Fruit fly (Drosophila melanogaster) whole organism, embryonic: ENCODE results near the gene CG16953.
A peak's percentile ranks its signal among the peaks of the same experiment; 100 is the strongest.

Source experiments
- Abd-B ChIP-seq: fragments of 200-800 bp; sonication (Bioruptor generic); optimal IDR thresholded peaks from 2 replicates; lab custom pipeline; 2018; ENCODE audit warnings: missing biosample characterization, mild to moderate bottlenecking, missing genetic modification characterization, moderate library complexity
- CG11085 ChIP-seq: fragments of 200-800 bp; sonication (Bioruptor generic); IDR thresholded peaks from 2 replicates; pipeline ENCODE4 v1.3.6; 2022; ENCODE audit warnings: missing biosample characterization, missing genetic modification characterization
- CG11247 ChIP-seq: fragments of 200-800 bp; sonication (Bioruptor generic); IDR thresholded peaks from 2 replicates; pipeline ENCODE4 v1.3.6; 2022; ENCODE audit warnings: missing biosample characterization, missing genetic modification characterization
- CG14860 ChIP-seq: fragments of 200-800 bp; sonication (Bioruptor generic); IDR thresholded peaks from 3 replicates; pipeline ENCODE4 v1.3.6; 2022; ENCODE audit warnings: missing biosample characterization, missing genetic modification characterization; ENCODE audit not compliant: partially characterized antibody
- CG15479 ChIP-seq: fragments of 200-800 bp; sonication (Bioruptor generic); optimal IDR thresholded peaks from 3 replicates; lab custom pipeline; 2019; ENCODE audit warnings: missing biosample characterization, mild to moderate bottlenecking, missing genetic modification characterization, moderate library complexity
- CG17361 ChIP-seq: fragments of 200-800 bp; sonication (Bioruptor generic); IDR thresholded peaks from 3 replicates; pipeline ENCODE4 v1.3.6; 2022; ENCODE audit warnings: missing biosample characterization, missing genetic modification characterization
- CG17612 ChIP-seq: fragments of 200-800 bp; sonication (Bioruptor generic); IDR thresholded peaks from 2 replicates; pipeline ENCODE4 v1.3.6; 2022; ENCODE audit warnings: missing biosample characterization, missing genetic modification characterization
- CG2129 ChIP-seq: fragments of 200-800 bp; sonication (Bioruptor generic); IDR thresholded peaks from 2 replicates; pipeline ENCODE4 v1.3.6; 2022; ENCODE audit warnings: missing biosample characterization, missing genetic modification characterization; ENCODE audit not compliant: partially characterized antibody
- CG30020 ChIP-seq: fragments of 200-800 bp; optimal IDR thresholded peaks from 2 replicates; lab custom pipeline; 2019; ENCODE audit warnings: missing biosample characterization, mild to moderate bottlenecking, missing genetic modification characterization, moderate library complexity
- CG30431 ChIP-seq: fragments of 200-800 bp; sonication (Bioruptor generic); optimal IDR thresholded peaks from 2 replicates; lab custom pipeline; 2017; ENCODE audit warnings: missing biosample characterization, missing genetic modification characterization
- CG3065 ChIP-seq: fragments of 200-800 bp; sonication (Bioruptor generic); optimal IDR thresholded peaks from 2 replicates; lab custom pipeline; 2016; ENCODE audit warnings: missing biosample characterization, missing genetic modification characterization
- CG31441 ChIP-seq: fragments of 200-800 bp; sonication (Bioruptor generic); IDR thresholded peaks from 2 replicates; pipeline ENCODE4 v1.3.6; 2022; ENCODE audit warnings: missing biosample characterization, missing genetic modification characterization
- CG34422 ChIP-seq: fragments of 200-800 bp; sonication (Bioruptor generic); IDR thresholded peaks from 3 replicates; pipeline ENCODE4 v1.3.6; 2022; ENCODE audit warnings: missing biosample characterization, missing genetic modification characterization
- CG3838 ChIP-seq: fragments of 200-800 bp; sonication (Bioruptor generic); optimal IDR thresholded peaks from 3 replicates; lab custom pipeline; 2016; ENCODE audit warnings: missing biosample characterization, missing genetic modification characterization
- CG4404 ChIP-seq: fragments of 200-800 bp; sonication (Bioruptor generic); IDR thresholded peaks from 2 replicates; pipeline ENCODE4 v1.3.6; 2022; ENCODE audit warnings: missing biosample characterization, missing genetic modification characterization
- CG6175 ChIP-seq: fragments of 200-800 bp; sonication (Bioruptor generic); IDR thresholded peaks from 3 replicates; pipeline ENCODE4 v1.3.6; 2022; ENCODE audit warnings: missing biosample characterization, missing genetic modification characterization
- CG6654 ChIP-seq: fragments of 200-800 bp; sonication (Bioruptor generic); optimal IDR thresholded peaks from 2 replicates; lab custom pipeline; 2017; ENCODE audit warnings: missing biosample characterization, mild to moderate bottlenecking, missing genetic modification characterization
- CG8089 ChIP-seq: fragments of 200-800 bp; sonication (Bioruptor generic); optimal IDR thresholded peaks from 3 replicates; lab custom pipeline; 2016; ENCODE audit warnings: missing biosample characterization, missing genetic modification characterization
- Chrac-16 ChIP-seq: fragments of 200-800 bp; sonication (Bioruptor generic); optimal IDR thresholded peaks from 3 replicates; lab custom pipeline; 2016; ENCODE audit warnings: missing biosample characterization, missing genetic modification characterization
- E2f1 ChIP-seq: fragments of 200-800 bp; sonication (Bioruptor generic); IDR thresholded peaks from 2 replicates; pipeline ENCODE4 v1.3.6; 2022; ENCODE audit warnings: missing biosample characterization, missing genetic modification characterization
- Ets65A ChIP-seq: fragments of 200-800 bp; sonication (Bioruptor generic); peaks from one replicate; lab custom pipeline; 2016; ENCODE audit warnings: missing biosample characterization, missing genetic modification characterization
- Ets97D ChIP-seq: fragments of 200-800 bp; sonication (Bioruptor generic); optimal IDR thresholded peaks from 3 replicates; lab custom pipeline; 2016; ENCODE audit warnings: missing biosample characterization, missing genetic modification characterization
- Hand ChIP-seq: fragments of 200-800 bp; sonication (Bioruptor generic); optimal IDR thresholded peaks from 2 replicates; lab custom pipeline; 2017; ENCODE audit warnings: mild to moderate bottlenecking, missing biosample characterization, missing genetic modification reagents, missing genetic modification characterization
- Jarid2 ChIP-seq: fragments of 200-800 bp; sonication (Bioruptor generic); optimal IDR thresholded peaks from 3 replicates; lab custom pipeline; 2017; ENCODE audit warnings: mild to moderate bottlenecking, missing biosample characterization, missing genetic modification reagents, missing genetic modification characterization
- Max ChIP-seq: fragments of 200-800 bp; sonication (Bioruptor generic); optimal IDR thresholded peaks from 2 replicates; lab custom pipeline; 2016; ENCODE audit warnings: missing biosample characterization, mild to moderate bottlenecking, missing genetic modification characterization
- NFAT ChIP-seq: fragments of 200-800 bp; sonication (Bioruptor generic); IDR thresholded peaks from 2 replicates; pipeline ENCODE4 v1.3.6; 2022; ENCODE audit warnings: missing biosample characterization, missing genetic modification characterization
- Nf-YA ChIP-seq: fragments of 200-800 bp; sonication (Bioruptor generic); IDR thresholded peaks from 2 replicates; pipeline ENCODE4 v1.3.6; 2022; ENCODE audit warnings: missing biosample characterization, missing genetic modification characterization
- Ptx1 ChIP-seq: fragments of 200-800 bp; sonication (Bioruptor generic); IDR thresholded peaks from 2 replicates; pipeline ENCODE4 v1.3.6; 2022; ENCODE audit warnings: missing biosample characterization, missing genetic modification characterization
- Rx ChIP-seq: fragments of 200-800 bp; sonication (Bioruptor generic); IDR thresholded peaks from 2 replicates; pipeline ENCODE4 v1.3.6; 2022; ENCODE audit warnings: missing biosample characterization, missing genetic modification characterization
- Vsx1 ChIP-seq: fragments of 200-800 bp; sonication (Bioruptor generic); optimal IDR thresholded peaks from 2 replicates; lab custom pipeline; 2017; ENCODE audit warnings: missing biosample characterization, mild to moderate bottlenecking, missing genetic modification characterization, missing genetic modification reagents
- ato ChIP-seq: fragments of 200-800 bp; sonication (Bioruptor generic); IDR thresholded peaks from 2 replicates; pipeline ENCODE4 v1.3.6; 2022; ENCODE audit warnings: missing biosample characterization, missing genetic modification characterization; ENCODE audit not compliant: partially characterized antibody
- bbx ChIP-seq: fragments of 200-800 bp; sonication (Bioruptor generic); IDR thresholded peaks from 2 replicates; pipeline ENCODE4 v1.3.6; 2022; ENCODE audit warnings: missing biosample characterization, missing genetic modification characterization; ENCODE audit not compliant: partially characterized antibody
- caup ChIP-seq: fragments of 200-800 bp; sonication (Bioruptor generic); optimal IDR thresholded peaks from 3 replicates; lab custom pipeline; 2017; ENCODE audit warnings: missing biosample characterization, mild to moderate bottlenecking, missing genetic modification characterization, moderate library complexity; ENCODE audit not compliant: severe bottlenecking
- ci ChIP-seq: fragments of 200-800 bp; sonication (Bioruptor generic); IDR thresholded peaks from 3 replicates; pipeline ENCODE4 v1.3.6; 2022; ENCODE audit warnings: missing biosample characterization, missing genetic modification characterization
- dimm ChIP-seq: fragments of 200-800 bp; sonication (Bioruptor generic); IDR thresholded peaks from 2 replicates; pipeline ENCODE4 v1.3.6; 2022; ENCODE audit warnings: missing biosample characterization, missing genetic modification characterization
- gcm2 ChIP-seq: fragments of 200-800 bp; sonication (Bioruptor generic); optimal IDR thresholded peaks from 2 replicates; lab custom pipeline; 2016; ENCODE audit warnings: missing biosample characterization, missing genetic modification characterization
- gem ChIP-seq: fragments of 200-800 bp; sonication (Bioruptor generic); optimal IDR thresholded peaks from 2 replicates; lab custom pipeline; 2019; ENCODE audit warnings: missing biosample characterization, mild to moderate bottlenecking, missing genetic modification characterization, moderate library complexity
- gsb-n ChIP-seq: fragments of 200-800 bp; sonication (Bioruptor generic); optimal IDR thresholded peaks from 3 replicates; lab custom pipeline; 2018; ENCODE audit warnings: missing biosample characterization, mild to moderate bottlenecking, missing genetic modification characterization
- kay ChIP-seq: fragments of 200-800 bp; sonication (Bioruptor generic); optimal IDR thresholded peaks from 2 replicates; lab custom pipeline; 2016; ENCODE audit warnings: missing biosample characterization, missing genetic modification characterization
- nau ChIP-seq: fragments of 200-800 bp; sonication (Bioruptor generic); optimal IDR thresholded peaks from 3 replicates; lab custom pipeline; 2017; ENCODE audit warnings: missing biosample characterization, mild to moderate bottlenecking, missing genetic modification characterization, missing genetic modification reagents
- psq ChIP-seq: fragments of 200-800 bp; sonication (Bioruptor generic); optimal IDR thresholded peaks from 2 replicates; lab custom pipeline; 2017; ENCODE audit warnings: missing biosample characterization, missing genetic modification characterization
- pzg ChIP-seq: fragments of 200-800 bp; sonication (Bioruptor generic); optimal IDR thresholded peaks from 3 replicates; lab custom pipeline; 2018; ENCODE audit warnings: missing biosample characterization, mild to moderate bottlenecking, missing genetic modification characterization, moderate library complexity
- sd ChIP-seq: fragments of 200-800 bp; sonication (Bioruptor generic); optimal IDR thresholded peaks from 3 replicates; lab custom pipeline; 2018; ENCODE audit warnings: missing biosample characterization, mild to moderate bottlenecking, missing genetic modification characterization, moderate library complexity
- sr ChIP-seq: fragments of 200-800 bp; sonication (Bioruptor generic); IDR thresholded peaks from 3 replicates; pipeline ENCODE4 v1.3.6; 2022; ENCODE audit warnings: missing biosample characterization, missing genetic modification characterization
- ssp ChIP-seq: fragments of 200-800 bp; sonication (Bioruptor generic); IDR thresholded peaks from 2 replicates; pipeline ENCODE4 v1.3.6; 2022; ENCODE audit warnings: missing biosample characterization, missing genetic modification characterization
- tio ChIP-seq: fragments of 200-800 bp; sonication (Bioruptor generic); optimal IDR thresholded peaks from 2 replicates; lab custom pipeline; 2017; ENCODE audit warnings: missing biosample characterization, missing genetic modification characterization, inconsistent platforms
- tll ChIP-seq, 2 experiments: fragments of 200-800 bp in 1 of 2; fragments of >200 bp in 1 of 2; sonication (Bioruptor generic) in 1 of 2; optimal IDR thresholded peaks; 2 replicates each; lab custom pipeline; 2017 to 2019; ENCODE audit warnings: missing biosample characterization in 2 of 2, missing genetic modification characterization in 2 of 2, mild to moderate bottlenecking in 1 of 2, moderate library complexity in 1 of 2
- tna ChIP-seq: fragments of 200-800 bp; sonication (Bioruptor generic); IDR thresholded peaks from 2 replicates; pipeline ENCODE4 v1.3.6; 2022; ENCODE audit warnings: missing biosample characterization, missing genetic modification characterization; ENCODE audit not compliant: partially characterized antibody

CG16953 gene

dm6 chr3R:20594194-20595144 lies 8.8 kb upstream of the CG16953 start (continued):
- TF ChIP-seq gem (tag; lab: Kevin White, UChicago) (peak; percentile 98), pzg (GFP tag; lab: Kevin White, UChicago) (no peak), tna (GFP tag; lab: Robert Waterston, UW) (no peak), Rx (0 out of 2 replicates have a peak, but pooled peaks have one; percentile 32), nau (GFP tag; lab: Kevin White, UChicago) (peak; percentile 51), Chrac-16 (GFP tag; lab: Kevin White, UChicago) (peak; percentile 68), Nf-YA (GFP tag; lab: Robert Waterston, UW) (peak; percentile 65), CG6654 (GFP tag; lab: Kevin White, UChicago) (peak; percentile 68), NFAT (GFP tag; lab: Robert Waterston, UW) (0 out of 2 replicates have a peak, but pooled peaks have one; percentile 8), gsb-n (peak; percentile 98), CG30020 (tag; lab: Kevin White, UChicago) (peak; percentile 72), Ets65A (GFP tag; lab: Kevin White, UChicago) (peak; percentile 73), Jarid2 (GFP tag; lab: Kevin White, UChicago) (peak; percentile 67), CG11085 (GFP tag; lab: Robert Waterston, UW) (peak; percentile 29; the same call in 1 of the 2 replicates), dimm (GFP tag; lab: Robert Waterston, UW) (no peak), CG11247 (GFP tag; lab: Robert Waterston, UW) (peak; percentile 23), CG6175 (GFP tag; lab: Robert Waterston, UW) (peak; percentile 7; the same call in 1 of the 3 replicates), tio (peak; percentile 86), CG8089 (GFP tag; lab: Kevin White, UChicago) (no peak), ci (peak; percentile 83), gcm2 (GFP tag; lab: Kevin White, UChicago) (no peak), sr (GFP tag; lab: Robert Waterston, UW) (no peak), CG2129 (GFP tag; lab: Robert Waterston, UW) (no peak), CG17361 (GFP tag; lab: Robert Waterston, UW) (peak; percentile 98), CG17612 (GFP tag; lab: Robert Waterston, UW) (peak; percentile 27; the same call in 1 of the 2 replicates), CG31441 (GFP tag; lab: Robert Waterston, UW) (peak; percentile 95), kay (peak; percentile 43), tll (GFP tag; optimal IDR thresholded peaks at IDR 0.05; lab: Kevin White, UChicago) (peak in 1 of 2 experiments; percentile 81), ato (no peak), Ptx1 (GFP tag; lab: Robert Waterston, UW) (peak; percentile 89), CG3838 (GFP tag; lab: Kevin White, UChicago) (no peak), CG3065 (GFP tag; lab: Kevin White, UChicago) (peak; percentile 45), E2f1 (GFP tag; lab: Robert Waterston, UW) (peak; percentile 83), Hand (GFP tag; lab: Kevin White, UChicago) (peak; percentile 47), CG4404 (GFP tag; lab: Robert Waterston, UW) (peak; percentile 81), Vsx1 (GFP tag; lab: Kevin White, UChicago) (peak; percentile 73), CG15479 (GFP tag; lab: Kevin White, UChicago) (peak; percentile 87), caup (GFP tag; lab: Kevin White, UChicago) (peak; percentile 75), CG14860 (GFP tag; lab: Robert Waterston, UW) (no peak), sd (peak; percentile 59), Ets97D (GFP tag; lab: Kevin White, UChicago) (peak; percentile 29), ssp (GFP tag; lab: Robert Waterston, UW) (peak; percentile 81), CG34422 (peak; percentile 35), bbx (GFP tag; lab: Robert Waterston, UW) (no peak), Abd-B (GFP tag; lab: Kevin White, UChicago) (peak; percentile 92), CG30431 (GFP tag; lab: Kevin White, UChicago) (peak; percentile 68), psq (GFP tag; lab: Kevin White, UChicago) (peak; percentile 62), Max (GFP tag; lab: Kevin White, UChicago) (peak; percentile 79)
